Worm (Caenorhabditis elegans) whole organism, L1 larva: ENCODE results near the gene F14H3.5.

Source experiments
- ceh-82 ChIP-seq, 3 experiments: fragments of 150-350 bp in 1 of 3; sonication (generic microtip) in 2 of 3; optimal IDR thresholded peaks; 2 replicates each; lab custom pipeline; 2014 to 2017; ENCODE audit warnings: missing biosample characterization in 3 of 3, missing genetic modification characterization in 3 of 3
- egl-13 ChIP-seq: sonication (generic microtip); optimal IDR thresholded peaks from 2 replicates; lab custom pipeline; 2016; ENCODE audit warnings: missing genotype, missing genetic modification reagents, missing genetic modification characterization, missing compliant biosample characterization
- lin-13 ChIP-seq: fragments of 150-350 bp; optimal IDR thresholded peaks from 2 replicates; lab custom pipeline; 2014; ENCODE audit warnings: missing biosample characterization, missing genetic modification reagents, missing genetic modification characterization
- lin-15B ChIP-seq: fragments of 150-350 bp; sonication (generic microtip); optimal IDR thresholded peaks from 3 replicates; lab custom pipeline; 2014; ENCODE audit warnings: missing biosample characterization, missing genetic modification characterization
- lin-39 ChIP-seq: fragments of 150-350 bp; optimal IDR thresholded peaks from 2 replicates; lab custom pipeline; 2014; ENCODE audit warnings: missing biosample characterization, missing genetic modification reagents, missing genetic modification characterization
- lsy-2 ChIP-seq, 2 experiments: fragments of 150-350 bp; optimal IDR thresholded peaks; 2 replicates each; lab custom pipeline; 2014; ENCODE audit warnings: missing biosample characterization in 2 of 2, missing genetic modification characterization in 2 of 2
- pqm-1 ChIP-seq: sonication (generic microtip); optimal IDR thresholded peaks from 3 replicates; lab custom pipeline; 2017; ENCODE audit warnings: missing biosample characterization, missing genetic modification characterization
- unc-62 ChIP-seq: fragments of 150-350 bp; optimal IDR thresholded peaks from 2 replicates; lab custom pipeline; 2014; ENCODE audit warnings: missing biosample characterization, missing genetic modification reagents, missing genetic modification characterization
- ztf-11 ChIP-seq, 2 experiments: sonication (generic microtip); optimal IDR thresholded peaks; 2 replicates each; lab custom pipeline; 2016 to 2017; ENCODE audit warnings: missing genetic modification characterization in 2 of 2, missing biosample characterization in 1 of 2, missing compliant biosample characterization in 1 of 2

DNA sequence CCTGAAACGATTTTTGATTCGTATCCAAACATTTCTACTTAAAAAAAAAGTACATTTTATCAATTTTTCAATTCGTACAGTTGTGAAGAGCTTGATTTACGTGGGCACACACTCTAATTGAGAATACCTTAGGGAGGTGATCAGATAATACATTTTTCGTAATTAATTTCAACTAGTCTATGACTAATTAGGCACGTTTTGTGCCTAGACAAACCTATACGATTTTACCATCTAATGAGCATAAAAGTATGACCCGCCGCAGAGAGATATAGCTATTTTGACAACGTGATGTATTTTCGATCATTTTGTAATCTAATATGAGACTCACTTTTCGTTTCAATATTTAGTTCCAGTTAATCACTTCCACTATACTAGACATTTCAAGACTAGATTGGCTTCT, 39.9 kb downstream of the F14H3.5 start:
- TF ChIP-seq egl-13 (tag; lab: Kevin White, UChicago) (no peak), lin-39 (no peak), unc-62 (GFP tag; lab: Kevin White, UChicago) (no peak), pqm-1 (tag; lab: Kevin White, UChicago) (no peak), ceh-82 (tag; optimal IDR thresholded peaks at IDR 0.05; lab: Kevin White, UChicago) (no peak), lin-13 (GFP tag; lab: Kevin White, UChicago) (no peak), lin-15B (no peak), ztf-11 (tag; optimal IDR thresholded peaks at IDR 0.05; lab: Kevin White, UChicago) (no peak), lsy-2 (tag; optimal IDR thresholded peaks at IDR 0.05; lab: Kevin White, UChicago) (no peak)
